Worm (Caenorhabditis elegans): Measurements from ENCODE around the gene R08E5.4.

ce11 chrV:3807846-3808245, 39.5 kb downstream of the R08E5.4 start:
- no peak for TF ChIP-seq fkh-10 (GFP tag; optimal IDR thresholded peaks at IDR 0.05)
- TF ChIP-seq nhr-12 (tag; optimal IDR thresholded peaks at IDR 0.05): no peak
- no peak for TF ChIP-seq tbx-2 (tag; optimal IDR thresholded peaks at IDR 0.05)
- TF ChIP-seq elt-3 (tag; optimal IDR thresholded peaks at IDR 0.05): no peak
- no peak for TF ChIP-seq sea-2 (GFP tag; optimal IDR thresholded peaks at IDR 0.05)
- TF ChIP-seq fos-1 (tag; optimal IDR thresholded peaks at IDR 0.05): no peak
- no peak for TF ChIP-seq unc-39 (tag; optimal IDR thresholded peaks at IDR 0.05)
- no peak for TF ChIP-seq nhr-237 (tag; optimal IDR thresholded peaks at IDR 0.05)
- TF ChIP-seq ceh-82 (tag; optimal IDR thresholded peaks at IDR 0.05): no peak
- no peak for TF ChIP-seq aly-2 (tag; optimal IDR thresholded peaks at IDR 0.05)

Measured in whole organism, L3 larva.